Worm (Caenorhabditis elegans) whole organism, L4 larva: Measurements from ENCODE around the gene nhx-9.

ENCODE experiments used
- D1046.2 ChIP-seq: fragments of 200-800 bp; sonication (Bioruptor generic); IDR thresholded peaks from 2 replicates; pipeline ENCODE4 v1.3.6; 2022; ENCODE audit warnings: missing genetic modification characterization, missing compliant biosample characterization
- F37D6.2 ChIP-seq: sonication (generic microtip); optimal IDR thresholded peaks from 2 replicates; lab custom pipeline; 2016; ENCODE audit warnings: mild to moderate bottlenecking, missing genetic modification characterization, missing compliant biosample characterization
- F44E2.7 ChIP-seq: fragments of 200-800 bp; sonication (Bioruptor generic); IDR thresholded peaks from 2 replicates; pipeline ENCODE4 v2.1.2; 2022; ENCODE audit warnings: missing genetic modification characterization, missing compliant biosample characterization
- T20F7.1 ChIP-seq: fragments of 200-800 bp; sonication (Bioruptor generic); optimal IDR thresholded peaks from 2 replicates; lab custom pipeline; 2018; ENCODE audit warnings: mild to moderate bottlenecking, missing genetic modification characterization, missing compliant biosample characterization
- T26A8.4 ChIP-seq: fragments of 200-800 bp; sonication (Bioruptor generic); IDR thresholded peaks from 2 replicates; pipeline ENCODE4 v1.3.6; 2022; ENCODE audit warnings: missing genetic modification characterization, missing compliant biosample characterization
- Y105C5A.15 ChIP-seq: fragments of 200-800 bp; sonication (Bioruptor generic); IDR thresholded peaks from 2 replicates; pipeline ENCODE4 v1.3.6; 2022; ENCODE audit warnings: missing genetic modification characterization, missing compliant biosample characterization
- Y48G9A.11 ChIP-seq: fragments of 200-800 bp; sonication (Bioruptor generic); IDR thresholded peaks from 2 replicates; pipeline ENCODE4 v1.3.6; 2022; ENCODE audit warnings: missing genetic modification reagents, missing genetic modification characterization, missing compliant biosample characterization
- Y5F2A.4 ChIP-seq: fragments of 200-800 bp; sonication (Bioruptor generic); optimal IDR thresholded peaks from 2 replicates; lab custom pipeline; 2018; ENCODE audit warnings: mild to moderate bottlenecking, missing genetic modification characterization, missing compliant biosample characterization
- aha-1 ChIP-seq: fragments of 150-350 bp; peaks from one replicate; lab custom pipeline; 2014; ENCODE audit warnings: missing biosample characterization, missing genetic modification characterization
- aly-2 ChIP-seq: sonication (generic microtip); optimal IDR thresholded peaks from 2 replicates; lab custom pipeline; 2018; ENCODE audit warnings: missing biosample characterization, missing genetic modification characterization
- ceh-20 ChIP-seq: fragments of 200-800 bp; sonication (Bioruptor generic); IDR thresholded peaks from 2 replicates; pipeline ENCODE4 v1.3.6; 2022; ENCODE audit warnings: missing genetic modification reagents, missing genetic modification characterization, missing compliant biosample characterization
- ceh-32 ChIP-seq: sonication (generic microtip); optimal IDR thresholded peaks from 2 replicates; lab custom pipeline; 2016; ENCODE audit warnings: mild to moderate bottlenecking, missing genetic modification characterization, missing compliant biosample characterization; ENCODE audit not compliant: poor library complexity
- ceh-62 ChIP-seq: sonication (generic microtip); optimal IDR thresholded peaks from 2 replicates; lab custom pipeline; 2017; ENCODE audit warnings: missing biosample characterization, missing genetic modification characterization
- daf-12 ChIP-seq: fragments of 150-350 bp; optimal IDR thresholded peaks from 2 replicates; lab custom pipeline; 2014; ENCODE audit warnings: missing biosample characterization, missing genetic modification reagents, missing genetic modification characterization
- dmd-6 ChIP-seq: fragments of 200-800 bp; sonication (Bioruptor generic); IDR thresholded peaks from 2 replicates; pipeline ENCODE4 v1.3.6; 2022; ENCODE audit warnings: missing genetic modification reagents, missing genetic modification characterization, missing compliant biosample characterization
- dmd-8 ChIP-seq: fragments of 200-800 bp; sonication (Bioruptor generic); IDR thresholded peaks from 2 replicates; pipeline ENCODE4 v1.3.6; 2022; ENCODE audit warnings: missing genetic modification characterization, missing compliant biosample characterization
- dmd-9 ChIP-seq: fragments of 200-800 bp; sonication (Bioruptor generic); IDR thresholded peaks from 2 replicates; pipeline ENCODE4 v1.3.6; 2022; ENCODE audit warnings: missing genetic modification reagents, missing genetic modification characterization, missing compliant biosample characterization
- dpl-1 ChIP-seq: fragments of 150-350 bp; optimal IDR thresholded peaks from 2 replicates; lab custom pipeline; 2014; ENCODE audit warnings: missing biosample characterization, missing genetic modification reagents, missing genetic modification characterization
- duxl-1 ChIP-seq: sonication (generic microtip); optimal IDR thresholded peaks from 2 replicates; lab custom pipeline; 2016; ENCODE audit warnings: mild to moderate bottlenecking, missing genetic modification characterization, moderate library complexity, missing compliant biosample characterization; ENCODE audit not compliant: poor library complexity
- egl-27 ChIP-seq: sonication (generic microtip); optimal IDR thresholded peaks from 3 replicates; lab custom pipeline; 2017; ENCODE audit warnings: missing biosample characterization, missing genetic modification reagents, missing genetic modification characterization
- egl-43 ChIP-seq: fragments of 200-800 bp; sonication (Bioruptor generic); IDR thresholded peaks from 2 replicates; pipeline ENCODE4 v1.3.6; 2022; ENCODE audit warnings: missing genetic modification reagents, missing genetic modification characterization, missing compliant biosample characterization
- fkh-10 ChIP-seq: fragments of 150-350 bp; optimal IDR thresholded peaks from 2 replicates; lab custom pipeline; 2014; ENCODE audit warnings: missing biosample characterization, missing genetic modification reagents, missing genetic modification characterization
- fos-1 ChIP-seq: fragments of 150-350 bp; optimal IDR thresholded peaks from 2 replicates; lab custom pipeline; 2014; ENCODE audit warnings: missing biosample characterization, missing genetic modification characterization
- gei-8 ChIP-seq: fragments of 200-800 bp; sonication (Bioruptor generic); optimal IDR thresholded peaks from 2 replicates; lab custom pipeline; 2018; ENCODE audit warnings: mild to moderate bottlenecking, missing genetic modification characterization, missing compliant biosample characterization
- lin-29 ChIP-seq: fragments of 200-800 bp; sonication (Bioruptor generic); IDR thresholded peaks from 2 replicates; pipeline ENCODE4 v1.3.6; 2022; ENCODE audit warnings: missing genetic modification reagents, missing genetic modification characterization, missing compliant biosample characterization
- lin-38 ChIP-seq: fragments of 200-800 bp; sonication (Bioruptor generic); IDR thresholded peaks from 2 replicates; pipeline ENCODE4 v1.3.6; 2022; ENCODE audit warnings: missing genetic modification reagents, missing genetic modification characterization, missing compliant biosample characterization
- lin-39 ChIP-seq: fragments of 150-350 bp; optimal IDR thresholded peaks from 2 replicates; lab custom pipeline; 2014; ENCODE audit warnings: missing biosample characterization, missing genetic modification reagents, missing genetic modification characterization
- madf-5 ChIP-seq, 2 experiments: fragments of 200-800 bp; sonication (Bioruptor generic); IDR thresholded peaks; 2 replicates each; pipeline ENCODE4 v1.3.6; 2022; ENCODE audit warnings: missing compliant biosample characterization in 2 of 2, missing genetic modification characterization in 2 of 2
- mdl-1 ChIP-seq, 2 experiments: fragments of 150-350 bp in 1 of 2; sonication (generic microtip) in 1 of 2; optimal IDR thresholded peaks; 2 replicates each; lab custom pipeline; 2014 to 2017; ENCODE audit warnings: missing biosample characterization in 2 of 2, missing genetic modification characterization in 2 of 2
- mep-1 ChIP-seq: fragments of 150-350 bp; sonication (generic microtip); optimal IDR thresholded peaks from 3 replicates; lab custom pipeline; 2014; ENCODE audit warnings: missing biosample characterization, missing genetic modification characterization
- mes-2 ChIP-seq: sonication (generic microtip); optimal IDR thresholded peaks from 2 replicates; lab custom pipeline; 2016; ENCODE audit warnings: missing genotype, mild to moderate bottlenecking, missing genetic modification characterization, missing compliant biosample characterization; ENCODE audit not compliant: poor library complexity, severe bottlenecking
- mxl-3 ChIP-seq: fragments of 200-800 bp; sonication (Bioruptor generic); optimal IDR thresholded peaks from 2 replicates; lab custom pipeline; 2018; ENCODE audit warnings: mild to moderate bottlenecking, missing genetic modification characterization, missing compliant biosample characterization
- nhr-111 ChIP-seq: fragments of 200-800 bp; sonication (Bioruptor generic); optimal IDR thresholded peaks from 2 replicates; lab custom pipeline; 2018; ENCODE audit warnings: mild to moderate bottlenecking, missing genetic modification characterization, missing compliant biosample characterization
- nhr-25 ChIP-seq: sonication (generic microtip); optimal IDR thresholded peaks from 2 replicates; lab custom pipeline; 2017; ENCODE audit warnings: missing genetic modification characterization, mild to moderate bottlenecking, missing compliant biosample characterization, antibody characterized with exemption, moderate library complexity, borderline replicate concordance; ENCODE audit not compliant: insufficient read depth
- nhr-41 ChIP-seq: fragments of 200-800 bp; sonication (Bioruptor generic); IDR thresholded peaks from 2 replicates; pipeline ENCODE4 v1.3.6; 2022; ENCODE audit warnings: missing genetic modification reagents, missing genetic modification characterization, missing compliant biosample characterization
- nhr-48 ChIP-seq: sonication (generic microtip); optimal IDR thresholded peaks from 2 replicates; lab custom pipeline; 2016; ENCODE audit warnings: mild to moderate bottlenecking, missing genetic modification characterization, missing compliant biosample characterization
- pha-4 ChIP-seq, 2 experiments: fragments of 150-350 bp in 1 of 2; fragments of 200-800 bp in 1 of 2; sonication (Bioruptor generic) in 1 of 2; IDR thresholded peaks in 1 of 2; optimal IDR thresholded peaks in 1 of 2; 2 replicates each; pipeline versions ENCODE4 v1.3.6 to Lab custom; 2014 to 2022; ENCODE audit warnings: missing genetic modification characterization in 2 of 2, missing genetic modification reagents in 2 of 2, missing biosample characterization in 1 of 2, missing compliant biosample characterization in 1 of 2
- php-3 ChIP-seq: fragments of 200-800 bp; sonication (Bioruptor generic); IDR thresholded peaks from 2 replicates; pipeline ENCODE4 v1.3.6; 2022; ENCODE audit warnings: missing genetic modification reagents, missing genetic modification characterization, missing compliant biosample characterization
- pqm-1 ChIP-seq: sonication (generic microtip); optimal IDR thresholded peaks from 2 replicates; lab custom pipeline; 2017; ENCODE audit warnings: missing biosample characterization, missing genetic modification characterization
- rbr-2 ChIP-seq: sonication (generic microtip); optimal IDR thresholded peaks from 2 replicates; lab custom pipeline; 2016; ENCODE audit warnings: missing genotype, missing genetic modification characterization, missing compliant biosample characterization
- skn-1 ChIP-seq: fragments of 150-350 bp; optimal IDR thresholded peaks from 2 replicates; lab custom pipeline; 2014; ENCODE audit warnings: missing biosample characterization, missing genetic modification characterization
- snpc-4 ChIP-seq: fragments of 150-350 bp; optimal IDR thresholded peaks from 2 replicates; lab custom pipeline; 2014; ENCODE audit warnings: missing biosample characterization, missing genetic modification characterization
- tag-97 ChIP-seq: fragments of 200-800 bp; sonication (Bioruptor generic); IDR thresholded peaks from 2 replicates; pipeline ENCODE4 v1.3.6; 2022; ENCODE audit warnings: missing genetic modification characterization, missing compliant biosample characterization
- tra-1 ChIP-seq: fragments of 200-800 bp; sonication (Bioruptor generic); IDR thresholded peaks from 2 replicates; pipeline ENCODE4 v1.3.6; 2022; ENCODE audit warnings: missing genetic modification reagents, missing genetic modification characterization, missing compliant biosample characterization
- unc-39 ChIP-seq: sonication (generic microtip); optimal IDR thresholded peaks from 2 replicates; lab custom pipeline; 2017; ENCODE audit warnings: missing biosample characterization, missing genetic modification characterization
- vab-7 ChIP-seq: fragments of 200-800 bp; sonication (Bioruptor generic); IDR thresholded peaks from 2 replicates; pipeline ENCODE4 v1.3.6; 2022; ENCODE audit warnings: missing genetic modification reagents, missing genetic modification characterization, missing compliant biosample characterization
- zfp-2 ChIP-seq: sonication (generic microtip); optimal IDR thresholded peaks from 2 replicates; lab custom pipeline; 2016; ENCODE audit warnings: mild to moderate bottlenecking, missing genetic modification characterization, missing compliant biosample characterization
- zfp-3 ChIP-seq: fragments of 200-800 bp; sonication (Bioruptor generic); conservative IDR thresholded peaks from 2 replicates; pipeline ENCODE4 v1.3.6; 2022; ENCODE audit warnings: missing genetic modification reagents, missing genetic modification characterization, missing compliant biosample characterization
- zip-2 ChIP-seq: fragments of 150-350 bp; optimal IDR thresholded peaks from 2 replicates; lab custom pipeline; 2014; ENCODE audit warnings: missing biosample characterization, missing genetic modification characterization
- ztf-11 ChIP-seq: fragments of 150-350 bp; optimal IDR thresholded peaks from 2 replicates; lab custom pipeline; 2014; ENCODE audit warnings: missing biosample characterization, missing genetic modification characterization
- ztf-7 ChIP-seq: fragments of 150-350 bp; optimal IDR thresholded peaks from 2 replicates; lab custom pipeline; 2014; ENCODE audit warnings: missing biosample characterization, missing genetic modification characterization

nhx-9 gene

DNA sequence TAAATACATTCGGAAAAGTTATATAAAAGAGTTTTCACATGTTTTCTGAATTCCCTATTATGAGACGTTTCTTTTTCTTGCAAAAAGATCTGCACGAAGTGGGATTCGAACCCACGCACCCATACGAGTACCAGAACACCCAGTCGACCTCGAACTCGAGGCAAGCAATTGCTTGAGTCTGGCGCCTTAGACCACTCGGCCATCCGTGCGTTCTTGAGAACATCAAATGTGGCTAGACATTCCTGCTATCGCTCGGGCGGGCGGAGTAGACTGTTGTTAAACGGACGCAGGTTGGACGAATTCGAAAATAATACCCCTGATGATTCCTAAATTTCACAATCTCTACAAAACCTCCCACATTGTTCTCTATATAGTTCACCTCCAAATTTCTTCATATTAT, 2.3 kb upstream of the nhx-9 start (continued):
- TF ChIP-seq lin-29 = no peak
- TF ChIP-seq zfp-2 (tag; lab: Kevin White, UChicago) = no peak
- TF ChIP-seq duxl-1 (tag; lab: Kevin White, UChicago) = peak; percentile 63
- 0 out of 2 replicates have a peak, but pooled peaks have one; percentile 33 for TF ChIP-seq tra-1 (GFP tag; lab: Robert Waterston, UW)
- TF ChIP-seq ceh-62 = no peak
- peak; percentile 87 for TF ChIP-seq egl-43
- TF ChIP-seq dmd-6 (GFP tag; lab: Robert Waterston, UW) = peak; percentile 74
- TF ChIP-seq aly-2 (tag; lab: Kevin White, UChicago) = no peak
- TF ChIP-seq ztf-7 (tag; lab: Kevin White, UChicago) = peak; percentile 4
- TF ChIP-seq zfp-3 (GFP tag; lab: Robert Waterston, UW) = no peak
- no peak for TF ChIP-seq fos-1
- TF ChIP-seq nhr-41 (GFP tag; lab: Robert Waterston, UW) = 0 out of 2 replicates have a peak, but pooled peaks have one; percentile 38
- TF ChIP-seq aha-1 (tag; lab: Kevin White, UChicago) = peak; percentile 96
- TF ChIP-seq madf-5 (GFP tag; IDR thresholded peaks at IDR 0.05; lab: Robert Waterston, UW) = no peak
- no peak for TF ChIP-seq skn-1
- no peak; the same call in 1 of the 2 replicates for TF ChIP-seq php-3 (GFP tag; lab: Robert Waterston, UW)
- TF ChIP-seq mep-1 (tag; lab: Kevin White, UChicago) = no peak
- TF ChIP-seq lin-38 (GFP tag; lab: Robert Waterston, UW) = no peak; the same call in 1 of the 2 replicates
- TF ChIP-seq T26A8.4 (GFP tag; lab: Robert Waterston, UW) = peak; percentile 56
- no peak for TF ChIP-seq lin-39 (tag; lab: Kevin White, UChicago)
- peak; percentile 87; the same call in 1 of the 2 replicates for TF ChIP-seq dmd-8 (GFP tag; lab: Robert Waterston, UW)
- 0 out of 2 replicates have a peak, but pooled peaks have one; percentile 26 for TF ChIP-seq D1046.2 (GFP tag; lab: Robert Waterston, UW)
- TF ChIP-seq nhr-111 (GFP tag; lab: Kevin White, UChicago) = no peak
- no peak for TF ChIP-seq Y105C5A.15 (GFP tag; lab: Robert Waterston, UW)
- peak; percentile 53 for TF ChIP-seq mxl-3 (GFP tag; lab: Kevin White, UChicago)
- TF ChIP-seq gei-8 = no peak
- no peak for TF ChIP-seq daf-12 (tag; lab: Kevin White, UChicago)
- no peak for TF ChIP-seq F37D6.2 (tag; lab: Kevin White, UChicago)
- TF ChIP-seq rbr-2 (tag; lab: Kevin White, UChicago) = peak; percentile 45
- peak; percentile 6 for TF ChIP-seq nhr-48 (tag; lab: Kevin White, UChicago)
- TF ChIP-seq egl-27 = no peak
- no peak for TF ChIP-seq ztf-11 (tag; lab: Kevin White, UChicago)
- no peak for TF ChIP-seq snpc-4 (tag; lab: Kevin White, UChicago)
- TF ChIP-seq dpl-1 = no peak
- no peak for TF ChIP-seq fkh-10
- TF ChIP-seq pha-4 (GFP tag; IDR thresholded peaks at IDR 0.05; lab: Robert Waterston, UW) = no peak
- no peak for TF ChIP-seq pha-4 (tag; optimal IDR thresholded peaks at IDR 0.05; lab: Kevin White, UChicago)
- no peak for TF ChIP-seq tag-97
- TF ChIP-seq ceh-20 = 0 out of 2 replicates have a peak, but pooled peaks have one; percentile 45
- TF ChIP-seq nhr-25 (tag; lab: Kevin White, UChicago) = no peak
- TF ChIP-seq pqm-1 (tag; lab: Kevin White, UChicago) = no peak
- TF ChIP-seq ceh-32 (tag; lab: Kevin White, UChicago) = no peak
- no peak for TF ChIP-seq zip-2 (tag; lab: Kevin White, UChicago)
- peak; percentile 64; the same call in 1 of the 2 replicates for TF ChIP-seq vab-7
- TF ChIP-seq unc-39 (tag; lab: Kevin White, UChicago) = no peak
- TF ChIP-seq T20F7.1 (GFP tag; lab: Kevin White, UChicago) = no peak
- TF ChIP-seq mes-2 = no peak
- no peak for TF ChIP-seq F44E2.7 (GFP tag; lab: Robert Waterston, UW)
- TF ChIP-seq Y5F2A.4 = no peak
- peak in 1 of 2 experiments; percentile 39 for TF ChIP-seq mdl-1 (tag; optimal IDR thresholded peaks at IDR 0.05; lab: Kevin White, UChicago)
- TF ChIP-seq Y48G9A.11 (GFP tag; lab: Robert Waterston, UW) = peak; percentile 61; the same call in 1 of the 2 replicates
- TF ChIP-seq dmd-9 (GFP tag; lab: Robert Waterston, UW) = no peak
